Worm (Caenorhabditis elegans) whole organism, young adult: ENCODE results near the gene F22B5.4.

ENCODE experiments used
- C06A6.2 ChIP-seq: fragments of 200-800 bp; sonication (Bioruptor generic); conservative IDR thresholded peaks from 2 replicates; pipeline ENCODE4 v1.3.6; 2022; ENCODE audit warnings: missing genetic modification characterization, missing compliant biosample characterization
- F10E7.11 ChIP-seq: sonication (generic microtip); optimal IDR thresholded peaks from 2 replicates; lab custom pipeline; 2017; ENCODE audit warnings: mild to moderate bottlenecking, missing genetic modification characterization, moderate library complexity, missing compliant biosample characterization
- F39B2.1 ChIP-seq: fragments of 200-800 bp; sonication (Bioruptor generic); IDR thresholded peaks from 2 replicates; pipeline ENCODE4 v1.3.6; 2022; ENCODE audit warnings: missing genetic modification reagents, missing genetic modification characterization, missing compliant biosample characterization
- F49E8.2 ChIP-seq: sonication (generic microtip); optimal IDR thresholded peaks from 3 replicates; lab custom pipeline; 2017; ENCODE audit warnings: missing genetic modification characterization, mild to moderate bottlenecking, missing compliant biosample characterization, antibody characterized with exemption, moderate library complexity; ENCODE audit not compliant: insufficient read depth
- F55B11.4 ChIP-seq: sonication (generic microtip); optimal IDR thresholded peaks from 2 replicates; lab custom pipeline; 2016; ENCODE audit warnings: missing compliant biosample characterization, missing genetic modification characterization, borderline replicate concordance; ENCODE audit not compliant: insufficient read depth
- K12H6.12 ChIP-seq: fragments of 200-800 bp; sonication (Bioruptor generic); optimal IDR thresholded peaks from 2 replicates; lab custom pipeline; 2018; ENCODE audit warnings: mild to moderate bottlenecking, missing genetic modification characterization, missing compliant biosample characterization
- T07F8.4 ChIP-seq: sonication (generic microtip); optimal IDR thresholded peaks from 2 replicates; lab custom pipeline; 2016; ENCODE audit warnings: mild to moderate bottlenecking, missing genetic modification characterization, moderate library complexity, missing compliant biosample characterization
- T26A5.8 ChIP-seq: sonication (generic microtip); optimal IDR thresholded peaks from 2 replicates; lab custom pipeline; 2016; ENCODE audit warnings: missing genetic modification characterization, missing compliant biosample characterization
- Y53G8AR.9 ChIP-seq: fragments of 200-800 bp; sonication (Bioruptor generic); conservative IDR thresholded peaks from 2 replicates; pipeline ENCODE4 v1.3.6; 2022; ENCODE audit warnings: missing genetic modification reagents, missing genetic modification characterization, missing compliant biosample characterization
- Y95B8A.8 ChIP-seq: fragments of 200-800 bp; sonication (Bioruptor generic); IDR thresholded peaks from 2 replicates; pipeline ENCODE4 v1.3.6; 2022; ENCODE audit warnings: missing genetic modification reagents, missing genetic modification characterization, missing compliant biosample characterization
- ZK185.1 ChIP-seq: sonication (generic microtip); optimal IDR thresholded peaks from 2 replicates; lab custom pipeline; 2016; ENCODE audit warnings: mild to moderate bottlenecking, missing genetic modification characterization, missing compliant biosample characterization; ENCODE audit not compliant: poor library complexity, severe bottlenecking
- ama-1 ChIP-seq, 3 experiments: fragments of 150-350 bp in 1 of 3; sonication (generic microtip) in 2 of 3; optimal IDR thresholded peaks; 2 replicates each; lab custom pipeline; 2014 to 2018; ENCODE audit warnings: missing biosample characterization in 2 of 3, missing genetic modification characterization in 2 of 3, missing genetic modification reagents in 2 of 3
- aptf-2 ChIP-seq: fragments of 200-800 bp; sonication (Bioruptor generic); conservative IDR thresholded peaks from 2 replicates; pipeline ENCODE4 v1.3.6; 2022; ENCODE audit warnings: missing genetic modification reagents, missing genetic modification characterization, missing compliant biosample characterization
- aptf-3 ChIP-seq: fragments of 200-800 bp; sonication (Bioruptor generic); IDR thresholded peaks from 2 replicates; pipeline ENCODE4 v1.3.6; 2022; ENCODE audit warnings: missing genetic modification characterization, missing compliant biosample characterization
- attf-3 ChIP-seq: fragments of 200-800 bp; sonication (Bioruptor generic); conservative IDR thresholded peaks from 2 replicates; pipeline ENCODE4 v1.3.6; 2022; ENCODE audit warnings: missing genetic modification reagents, missing genetic modification characterization, missing compliant biosample characterization
- dpff-1 ChIP-seq: sonication (generic microtip); optimal IDR thresholded peaks from 2 replicates; lab custom pipeline; 2017; ENCODE audit warnings: mild to moderate bottlenecking, missing genetic modification characterization, missing compliant biosample characterization
- egl-18 ChIP-seq: fragments of 200-800 bp; sonication (Bioruptor generic); IDR thresholded peaks from 2 replicates; pipeline ENCODE4 v1.3.6; 2022; ENCODE audit warnings: missing genetic modification reagents, missing genetic modification characterization, missing compliant biosample characterization
- him-1 ChIP-seq: sonication (generic microtip); optimal IDR thresholded peaks from 2 replicates; lab custom pipeline; 2016; ENCODE audit warnings: missing genotype, missing genetic modification reagents, missing genetic modification characterization, missing compliant biosample characterization
- hlh-12 ChIP-seq: sonication (generic microtip); optimal IDR thresholded peaks from 2 replicates; lab custom pipeline; 2016; ENCODE audit warnings: missing genetic modification characterization, missing compliant biosample characterization
- hmg-20 ChIP-seq: fragments of 200-800 bp; sonication (Bioruptor generic); IDR thresholded peaks from 2 replicates; pipeline ENCODE4 v1.3.6; 2022; ENCODE audit warnings: missing genetic modification reagents, missing genetic modification characterization, missing compliant biosample characterization
- hrde-1 ChIP-seq: sonication (generic microtip); optimal IDR thresholded peaks from 2 replicates; lab custom pipeline; 2016; ENCODE audit warnings: missing genetic modification characterization, mild to moderate bottlenecking, missing compliant biosample characterization, moderate library complexity, missing genotype, missing genetic modification reagents, borderline replicate concordance
- lag-1 ChIP-seq: fragments of 200-800 bp; sonication (Bioruptor generic); IDR thresholded peaks from 2 replicates; pipeline ENCODE4 v1.3.6; 2022; ENCODE audit warnings: missing genetic modification reagents, missing genetic modification characterization, missing compliant biosample characterization
- let-607 ChIP-seq, 2 experiments: fragments of 200-800 bp in 1 of 2; sonication (Bioruptor generic) in 1 of 2; sonication (generic microtip) in 1 of 2; optimal IDR thresholded peaks; 2 replicates each; lab custom pipeline; 2016 to 2018; ENCODE audit warnings: mild to moderate bottlenecking in 2 of 2, missing compliant biosample characterization in 2 of 2, missing genetic modification characterization in 2 of 2, moderate library complexity in 2 of 2, missing genotype in 1 of 2
- lin-26 ChIP-seq: fragments of 200-800 bp; sonication (Bioruptor generic); IDR thresholded peaks from 2 replicates; pipeline ENCODE4 v1.3.6; 2022; ENCODE audit warnings: missing genetic modification reagents, missing genetic modification characterization, missing compliant biosample characterization
- lin-40 ChIP-seq: sonication (generic microtip); optimal IDR thresholded peaks from 2 replicates; lab custom pipeline; 2016; ENCODE audit warnings: missing genetic modification characterization, mild to moderate bottlenecking, missing compliant biosample characterization, missing genotype, missing genetic modification reagents
- lir-1 ChIP-seq: fragments of 200-800 bp; sonication (Bioruptor generic); conservative IDR thresholded peaks from 2 replicates; pipeline ENCODE4 v1.3.6; 2022; ENCODE audit warnings: missing genetic modification reagents, missing genetic modification characterization, missing compliant biosample characterization
- lsl-1 ChIP-seq: fragments of 200-800 bp; sonication (Bioruptor generic); optimal IDR thresholded peaks from 2 replicates; lab custom pipeline; 2018; ENCODE audit warnings: mild to moderate bottlenecking, missing genetic modification characterization, moderate library complexity, missing compliant biosample characterization
- lsy-27 ChIP-seq: sonication (generic microtip); optimal IDR thresholded peaks from 2 replicates; lab custom pipeline; 2017; ENCODE audit warnings: missing genetic modification characterization, mild to moderate bottlenecking, missing compliant biosample characterization, antibody characterized with exemption, missing genotype, borderline replicate concordance; ENCODE audit not compliant: insufficient read depth
- madf-3 ChIP-seq: fragments of 200-800 bp; sonication (Bioruptor generic); IDR thresholded peaks from 2 replicates; pipeline ENCODE4 v1.3.6; 2022; ENCODE audit warnings: missing genetic modification reagents, missing genetic modification characterization, missing compliant biosample characterization
- madf-8 ChIP-seq: fragments of 200-800 bp; sonication (Bioruptor generic); conservative IDR thresholded peaks from 2 replicates; pipeline ENCODE4 v1.3.6; 2022; ENCODE audit warnings: missing genetic modification reagents, missing genetic modification characterization, missing compliant biosample characterization
- mel-28 ChIP-seq: sonication (generic microtip); optimal IDR thresholded peaks from 2 replicates; lab custom pipeline; 2016; ENCODE audit warnings: borderline replicate concordance, mild to moderate bottlenecking, missing genetic modification characterization, missing compliant biosample characterization
- mxl-1 ChIP-seq: sonication (generic microtip); optimal IDR thresholded peaks from 2 replicates; lab custom pipeline; 2016; ENCODE audit warnings: missing genetic modification characterization, missing compliant biosample characterization
- nfya-2 ChIP-seq: fragments of 200-800 bp; sonication (Bioruptor generic); IDR thresholded peaks from 2 replicates; pipeline ENCODE4 v1.3.6; 2022; ENCODE audit warnings: missing genetic modification reagents, missing genetic modification characterization, missing compliant biosample characterization
- nhr-179 ChIP-seq: sonication (generic microtip); optimal IDR thresholded peaks from 2 replicates; lab custom pipeline; 2016; ENCODE audit warnings: mild to moderate bottlenecking, missing genetic modification characterization, missing compliant biosample characterization
- nhr-27 ChIP-seq: fragments of 200-800 bp; sonication (Bioruptor generic); optimal IDR thresholded peaks from 2 replicates; lab custom pipeline; 2018; ENCODE audit warnings: mild to moderate bottlenecking, missing genetic modification characterization, moderate library complexity, missing compliant biosample characterization
- nhr-80 ChIP-seq: sonication (generic microtip); optimal IDR thresholded peaks from 2 replicates; lab custom pipeline; 2016; ENCODE audit warnings: missing genetic modification characterization, missing compliant biosample characterization
- pha-4 ChIP-seq: fragments of 150-350 bp; sonication (generic microtip); optimal IDR thresholded peaks from 2 replicates; lab custom pipeline; 2014; ENCODE audit warnings: missing biosample characterization, missing genetic modification reagents, missing genetic modification characterization
- rcor-1 ChIP-seq: fragments of 200-800 bp; sonication (Bioruptor generic); IDR thresholded peaks from 2 replicates; pipeline ENCODE4 v1.3.6; 2022; ENCODE audit warnings: missing genetic modification reagents, missing genetic modification characterization, missing compliant biosample characterization
- repo-1 ChIP-seq: sonication (generic microtip); optimal IDR thresholded peaks from 2 replicates; lab custom pipeline; 2017; ENCODE audit warnings: mild to moderate bottlenecking, missing genetic modification characterization, missing compliant biosample characterization
- sea-2 ChIP-seq: fragments of 200-800 bp; sonication (Bioruptor generic); IDR thresholded peaks from 2 replicates; pipeline ENCODE4 v1.3.6; 2022; ENCODE audit warnings: missing genetic modification characterization, missing compliant biosample characterization
- snpc-1.1 ChIP-seq: sonication (generic microtip); optimal IDR thresholded peaks from 2 replicates; lab custom pipeline; 2017; ENCODE audit warnings: missing genetic modification characterization, mild to moderate bottlenecking, missing compliant biosample characterization, antibody characterized with exemption, moderate library complexity, missing genotype, missing genetic modification reagents; ENCODE audit not compliant: insufficient read depth
- snpc-1.3 ChIP-seq: sonication (generic microtip); optimal IDR thresholded peaks from 2 replicates; lab custom pipeline; 2017; ENCODE audit warnings: missing genetic modification characterization, mild to moderate bottlenecking, missing compliant biosample characterization, antibody characterized with exemption, moderate library complexity, missing genotype, missing genetic modification reagents; ENCODE audit not compliant: insufficient read depth
- snpc-4 ChIP-seq, 5 experiments: fragments of 150-350 bp in 1 of 5; sonication (generic microtip) in 4 of 5; optimal IDR thresholded peaks; 2 replicates each; lab custom pipeline; 2014 to 2018; ENCODE audit warnings: missing genetic modification characterization in 5 of 5, missing biosample characterization in 3 of 5, antibody characterized with exemption in 2 of 5, mild to moderate bottlenecking in 2 of 5, missing compliant biosample characterization in 2 of 5, missing genotype in 2 of 5, moderate library complexity in 2 of 5, missing genetic modification reagents in 1 of 5
- tbx-9 ChIP-seq: sonication (generic microtip); optimal IDR thresholded peaks from 2 replicates; lab custom pipeline; 2016; ENCODE audit warnings: borderline replicate concordance, missing genetic modification characterization, inconsistent platforms, missing compliant biosample characterization
- tlf-1 ChIP-seq: fragments of 200-800 bp; sonication (Bioruptor generic); optimal IDR thresholded peaks from 2 replicates; lab custom pipeline; 2018; ENCODE audit warnings: mild to moderate bottlenecking, missing genetic modification characterization, missing compliant biosample characterization
- xnd-1 ChIP-seq: sonication (generic microtip); optimal IDR thresholded peaks from 2 replicates; lab custom pipeline; 2016; ENCODE audit warnings: missing genotype, missing genetic modification reagents, missing genetic modification characterization, missing compliant biosample characterization
- ztf-18 ChIP-seq: sonication (generic microtip); optimal IDR thresholded peaks from 2 replicates; lab custom pipeline; 2016; ENCODE audit warnings: missing genotype, mild to moderate bottlenecking, missing genetic modification characterization, missing compliant biosample characterization

F22B5.4 gene

DNA sequence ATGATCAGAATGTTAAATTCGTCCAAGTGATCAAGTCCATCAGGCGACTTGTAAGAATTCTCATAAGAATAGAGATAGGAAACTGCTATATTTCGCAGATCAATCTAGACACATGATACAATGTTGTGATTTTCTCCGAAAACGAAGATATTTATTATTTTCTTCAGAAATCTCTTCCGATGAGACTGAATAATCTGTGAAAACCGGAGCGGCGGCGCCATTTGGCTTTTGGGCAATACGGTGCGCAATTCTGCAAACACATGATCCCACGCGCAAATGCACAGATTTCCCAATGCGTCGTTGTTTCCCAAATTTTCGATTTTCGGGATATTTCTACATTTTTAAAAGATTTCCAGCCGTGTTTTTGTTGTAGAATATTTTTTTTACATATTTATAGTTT is 7.3 kb upstream of the F22B5.4 start (continued):
- no peak for TF ChIP-seq nfya-2 (GFP tag; lab: Robert Waterston, UW)
- TF ChIP-seq ZK185.1 (tag; lab: Kevin White, UChicago): no peak
- TF ChIP-seq let-607 (tag; optimal IDR thresholded peaks at IDR 0.05; lab: Kevin White, UChicago): no peak
- no peak for TF ChIP-seq sea-2 (GFP tag; lab: Robert Waterston, UW)
- no peak for TF ChIP-seq rcor-1 (GFP tag; lab: Robert Waterston, UW)
- no peak for TF ChIP-seq tlf-1 (GFP tag; lab: Kevin White, UChicago)
- TF ChIP-seq him-1: no peak
- no peak for TF ChIP-seq repo-1
- TF ChIP-seq lir-1 (GFP tag; lab: Robert Waterston, UW): no peak
- no peak for TF ChIP-seq nhr-27 (tag; lab: Kevin White, UChicago)
- no peak for TF ChIP-seq dpff-1 (tag; lab: Kevin White, UChicago)
- TF ChIP-seq madf-3 (GFP tag; lab: Robert Waterston, UW): no peak
- no peak for TF ChIP-seq mxl-1 (tag; lab: Kevin White, UChicago)
- TF ChIP-seq snpc-1.3: no peak
- no peak for TF ChIP-seq hrde-1
- peak; percentile 5 for TF ChIP-seq xnd-1
- no peak for TF ChIP-seq aptf-3 (GFP tag; lab: Robert Waterston, UW)
- peak; percentile 67 for TF ChIP-seq lsl-1 (GFP tag; lab: Kevin White, UChicago)
- TF ChIP-seq madf-8 (GFP tag; lab: Robert Waterston, UW): no peak; the same call in 1 of the 2 replicates
- no peak for TF ChIP-seq egl-18 (GFP tag; lab: Robert Waterston, UW)
- no peak for TF ChIP-seq pha-4 (tag; lab: Kevin White, UChicago)
- no peak for TF ChIP-seq F49E8.2 (tag; lab: Kevin White, UChicago)
- no peak for TF ChIP-seq attf-3 (GFP tag; lab: Robert Waterston, UW)
- TF ChIP-seq ama-1 (optimal IDR thresholded peaks at IDR 0.05; lab: Kevin White, UChicago): no peak
- TF ChIP-seq ama-1 (GFP tag; optimal IDR thresholded peaks at IDR 0.05; lab: Kevin White, UChicago): no peak
- no peak for TF ChIP-seq mel-28 (tag; lab: Kevin White, UChicago)
- TF ChIP-seq ztf-18 (tag; lab: Kevin White, UChicago): no peak
- no peak for TF ChIP-seq F39B2.1 (GFP tag; lab: Robert Waterston, UW)
- no peak for TF ChIP-seq T26A5.8 (tag; lab: Kevin White, UChicago)
- peak; percentile 27 for TF ChIP-seq lin-40 (tag; lab: Kevin White, UChicago)
- no peak for TF ChIP-seq Y53G8AR.9 (GFP tag; lab: Robert Waterston, UW)
- TF ChIP-seq snpc-4 (GFP tag; optimal IDR thresholded peaks at IDR 0.05; lab: Kevin White, UChicago): no peak
- peak in 1 of 4 experiments; percentile 16 for TF ChIP-seq snpc-4 (tag; optimal IDR thresholded peaks at IDR 0.05; lab: Kevin White, UChicago)
- no peak for TF ChIP-seq Y95B8A.8 (GFP tag; lab: Robert Waterston, UW)
- TF ChIP-seq T07F8.4: no peak
- TF ChIP-seq F10E7.11 (tag; lab: Kevin White, UChicago): no peak
- no peak for TF ChIP-seq lag-1 (GFP tag; lab: Robert Waterston, UW)
- no peak for TF ChIP-seq hlh-12 (tag; lab: Kevin White, UChicago)
- no peak for TF ChIP-seq C06A6.2
- no peak for TF ChIP-seq K12H6.12
- TF ChIP-seq hmg-20: no peak
- no peak for TF ChIP-seq tbx-9 (tag; lab: Kevin White, UChicago)
- TF ChIP-seq F55B11.4 (tag; lab: Kevin White, UChicago): no peak
- TF ChIP-seq lin-26 (GFP tag; lab: Robert Waterston, UW): no peak
- TF ChIP-seq lsy-27 (tag; lab: Kevin White, UChicago): no peak
- peak; percentile 22 for TF ChIP-seq snpc-1.1 (tag; lab: Kevin White, UChicago)
- TF ChIP-seq aptf-2: 0 out of 2 replicates have a peak, but pooled peaks have one; percentile 47
- no peak for TF ChIP-seq nhr-179 (tag; lab: Kevin White, UChicago)
- no peak for TF ChIP-seq nhr-80 (tag; lab: Kevin White, UChicago)
